Worm (Caenorhabditis elegans): ENCODE measurements around the gene fbxb-71.

- TF ChIP-seq med-1 (GFP tag; optimal IDR thresholded peaks at IDR 0.05; ENCODE audit: insufficient read depth) (no peak), cog-1 (tag; optimal IDR thresholded peaks at IDR 0.05) (no peak), ref-1 (GFP tag; conservative IDR thresholded peaks at IDR 0.05) (no peak), klf-2 (GFP tag; conservative IDR thresholded peaks at IDR 0.05) (no peak), tab-1 (GFP tag; IDR thresholded peaks at IDR 0.05) (no peak), flt-1 (GFP tag; IDR thresholded peaks at IDR 0.05) (no peak)
Measured at ce11 chrX:3283189-3283588, 20.5 kb downstream of the fbxb-71 start.

Measured in whole organism, midembryonic.